Worm (Caenorhabditis elegans): ENCODE measurements around the gene math-1.

The math-1 gene

DNA sequence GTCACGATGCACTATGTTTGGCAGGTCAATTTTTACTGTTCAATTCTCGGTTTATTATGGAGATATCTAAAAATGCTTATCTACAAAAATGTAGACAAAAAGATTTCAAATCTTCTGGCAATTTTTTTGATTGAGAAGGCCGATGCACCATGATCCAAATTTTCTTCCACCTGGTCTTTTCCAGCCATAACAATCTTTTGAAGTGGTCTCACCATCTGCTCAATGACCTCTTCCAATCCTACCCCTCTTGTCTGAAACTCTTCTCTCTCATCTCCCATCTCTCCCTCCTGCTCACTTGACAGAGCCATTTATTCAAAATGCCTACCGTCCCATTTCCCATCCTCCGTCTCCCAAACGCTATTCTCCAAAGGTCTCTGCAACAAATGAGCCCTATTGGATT lies 4.9 kb upstream of the math-1 start, which contains the start of gene fbxb-35:
Gene fbxb-35 (plus strand): TSS at position 301 of the 400 bp plus-strand sequence.
- TF ChIP-seq zag-1 (tag; optimal IDR thresholded peaks at IDR 0.05) (no peak), skn-1 (tag; optimal IDR thresholded peaks at IDR 0.05) (no peak), nhr-10 (tag; optimal IDR thresholded peaks at IDR 0.05) (no peak), blmp-1 (tag; optimal IDR thresholded peaks at IDR 0.05; ENCODE audit: insufficient read depth) (no peak), nhr-11 (tag; optimal IDR thresholded peaks at IDR 0.05) (no peak), lin-13 (GFP tag; optimal IDR thresholded peaks at IDR 0.05) (no peak), nhr-77 (tag; optimal IDR thresholded peaks at IDR 0.05) (no peak), gmeb-1 (tag; optimal IDR thresholded peaks at IDR 0.05) (no peak), lin-11 (tag; optimal IDR thresholded peaks at IDR 0.05) (no peak), ztf-4 (tag; optimal IDR thresholded peaks at IDR 0.05) (no peak), fos-1 (tag; optimal IDR thresholded peaks at IDR 0.05) (no peak), sma-9 (GFP tag; optimal IDR thresholded peaks at IDR 0.05) (no peak), sma-9 (tag; optimal IDR thresholded peaks at IDR 0.05) (no peak), ztf-1 (GFP tag; conservative IDR thresholded peaks at IDR 0.05) (no peak), R02D3.7 (tag; optimal IDR thresholded peaks at IDR 0.05) (no peak)

DNA sequence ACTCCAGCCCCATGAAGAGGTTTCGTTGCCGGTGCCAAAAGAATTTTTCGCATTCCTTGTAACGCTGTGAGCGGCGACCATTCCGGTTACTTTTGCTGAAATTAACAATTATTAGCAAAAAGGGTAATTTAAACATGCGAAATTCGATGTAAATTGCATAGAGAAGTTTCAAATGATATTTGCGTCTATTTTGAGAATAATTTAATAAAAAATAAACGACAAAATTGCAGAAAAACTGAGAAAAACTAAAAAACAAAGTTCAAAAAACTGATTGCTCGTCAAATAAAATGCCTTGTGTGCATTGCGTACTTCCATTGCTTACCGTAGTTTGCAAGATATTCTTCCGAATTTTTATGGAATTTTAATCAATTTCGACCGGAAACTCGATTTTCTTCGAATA lies 951 bp downstream of the math-1 start, which contains the start of gene bath-24:
Gene bath-24 (minus strand): TSS at position 101 of the 400 bp plus-strand sequence.
- TF ChIP-seq nhr-23 (tag; optimal IDR thresholded peaks at IDR 0.05) (no peak), elt-3 (tag; optimal IDR thresholded peaks at IDR 0.05) (no peak), nhr-77 (tag; optimal IDR thresholded peaks at IDR 0.05) (no peak)

DNA sequence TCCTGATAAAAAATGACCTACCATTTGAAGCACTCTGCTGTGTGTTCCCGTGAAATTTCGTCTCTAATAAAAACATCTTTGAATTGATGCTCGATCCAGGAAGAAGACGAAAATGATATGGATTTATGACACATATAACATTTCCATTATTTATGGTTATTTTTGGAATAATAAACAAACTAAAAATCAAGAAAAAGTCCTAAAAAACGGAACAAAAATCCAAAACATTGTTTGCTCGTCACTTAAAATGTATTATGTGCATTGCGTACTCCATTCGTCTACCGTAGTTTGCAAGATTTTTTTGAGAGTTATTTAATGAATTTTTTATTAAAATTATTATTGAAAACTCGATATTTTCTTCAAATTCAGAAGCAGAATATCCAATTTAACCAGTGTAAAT lies 4.0 kb downstream of the math-1 start, which contains the start of gene bath-20:
Gene bath-20 (minus strand): TSS at position 101 of the 400 bp plus-strand sequence.
- TF ChIP-seq skn-1 (tag; optimal IDR thresholded peaks at IDR 0.05): no peak

DNA sequence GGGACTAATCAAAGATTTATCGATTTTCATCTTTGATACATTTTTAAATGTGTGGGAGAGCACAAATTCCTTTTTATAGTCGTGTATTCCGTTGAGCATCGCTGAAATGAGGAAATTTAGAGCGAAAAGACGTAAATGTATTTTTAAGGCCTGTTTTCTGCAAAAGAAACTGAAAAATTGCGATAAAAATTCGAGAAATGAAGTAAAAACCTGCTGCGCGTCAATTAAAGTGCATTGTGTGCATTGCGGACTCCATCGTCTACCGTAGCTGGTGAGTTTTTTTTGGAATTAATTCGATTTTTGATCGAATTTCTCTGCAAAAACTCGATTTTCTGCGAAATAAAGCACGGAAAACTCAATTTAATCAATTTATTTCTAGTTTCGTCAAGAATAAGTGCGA lies 7.2 kb downstream of the math-1 start, which contains the start of gene bath-19:
Gene bath-19 (minus strand): TSS at position 101 of the 400 bp plus-strand sequence.
- TF ChIP-seq nhr-23 (tag; optimal IDR thresholded peaks at IDR 0.05): no peak
- no peak for TF ChIP-seq crh-2 (tag; optimal IDR thresholded peaks at IDR 0.05)
- no peak for TF ChIP-seq lsy-2 (tag; optimal IDR thresholded peaks at IDR 0.05)
- no peak for TF ChIP-seq lin-11 (tag; optimal IDR thresholded peaks at IDR 0.05)
- TF ChIP-seq ztf-1 (GFP tag; conservative IDR thresholded peaks at IDR 0.05): no peak
- TF ChIP-seq nhr-21 (tag; optimal IDR thresholded peaks at IDR 0.05): no peak
- no peak for TF ChIP-seq nhr-25 (tag; optimal IDR thresholded peaks at IDR 0.05)
- TF ChIP-seq ZK546.5 (tag; optimal IDR thresholded peaks at IDR 0.05): no peak
- no peak for TF ChIP-seq fos-1 (tag; optimal IDR thresholded peaks at IDR 0.05)
- TF ChIP-seq R02D3.7 (tag; optimal IDR thresholded peaks at IDR 0.05): no peak
- no peak for TF ChIP-seq ztf-11 (tag; optimal IDR thresholded peaks at IDR 0.05)
- no peak for TF ChIP-seq zag-1 (tag; optimal IDR thresholded peaks at IDR 0.05)
- no peak for TF ChIP-seq ceh-82 (tag; optimal IDR thresholded peaks at IDR 0.05)
- no peak for TF ChIP-seq sma-9 (GFP tag; optimal IDR thresholded peaks at IDR 0.05)
- TF ChIP-seq sma-9 (tag; optimal IDR thresholded peaks at IDR 0.05): no peak

DNA sequence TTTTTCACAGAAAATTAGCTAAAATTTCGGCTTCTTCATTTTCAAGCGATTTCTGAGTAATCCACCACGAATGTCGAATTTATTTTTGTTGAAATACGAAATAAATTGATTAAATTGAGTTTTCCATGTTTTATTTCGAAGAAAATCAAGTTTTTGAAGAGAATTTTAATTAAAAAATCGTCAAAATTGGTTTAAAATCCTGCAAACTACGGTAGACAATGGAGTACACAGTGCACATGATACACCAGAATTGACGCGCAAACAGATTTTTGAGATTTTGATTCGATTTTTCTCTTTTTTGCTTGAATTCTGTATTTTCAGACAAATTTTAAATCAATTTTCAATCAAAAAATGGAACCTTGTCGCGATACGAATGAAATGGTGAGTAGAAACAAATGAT lies 13.2 kb downstream of the math-1 start, which contains the start of gene F59H6.14:
Gene F59H6.14 (plus strand): TSS at position 301 of the 400 bp plus-strand sequence.
- TF ChIP-seq ztf-11 (tag; optimal IDR thresholded peaks at IDR 0.05) (no peak), unc-55 (GFP tag; optimal IDR thresholded peaks at IDR 0.05) (no peak), ama-1 (optimal IDR thresholded peaks at IDR 0.05) (no peak), R02D3.7 (tag; optimal IDR thresholded peaks at IDR 0.05) (no peak), elt-1 (tag; optimal IDR thresholded peaks at IDR 0.05) (no peak), sma-3 (GFP tag; optimal IDR thresholded peaks at IDR 0.05) (no peak), nhr-237 (tag; optimal IDR thresholded peaks at IDR 0.05) (no peak), dmd-4 (tag; optimal IDR thresholded peaks at IDR 0.05) (no peak), Y55F3AM.14 (GFP tag; optimal IDR thresholded peaks at IDR 0.05) (no peak), lsy-2 (tag; optimal IDR thresholded peaks at IDR 0.05) (no peak), alr-1 (tag; optimal IDR thresholded peaks at IDR 0.05) (no peak), fos-1 (tag; optimal IDR thresholded peaks at IDR 0.05) (no peak), egl-27 (tag; optimal IDR thresholded peaks at IDR 0.05) (no peak), crh-2 (tag; optimal IDR thresholded peaks at IDR 0.05) (no peak), lin-11 (tag; optimal IDR thresholded peaks at IDR 0.05) (no peak), ztf-1 (GFP tag; conservative IDR thresholded peaks at IDR 0.05) (no peak), nhr-23 (tag; optimal IDR thresholded peaks at IDR 0.05) (no peak), blmp-1 (tag; optimal IDR thresholded peaks at IDR 0.05; ENCODE audit: insufficient read depth) (no peak), lin-39 (tag; optimal IDR thresholded peaks at IDR 0.05) (no peak), ZK546.5 (tag; optimal IDR thresholded peaks at IDR 0.05) (no peak)
